Fruit fly (Drosophila melanogaster): ENCODE data around the gene CG32228.

Gene CG32228

dm6 chr3L:20317751-20318150 lies 52.1 kb downstream of the CG32228 start (continued):
- no peak for TF ChIP-seq sens-2 (GFP tag; IDR thresholded peaks at IDR 0.05)
- peak; percentile 0 for TF ChIP-seq Med (GFP tag)
- TF ChIP-seq lab (GFP tag; optimal IDR thresholded peaks at IDR 0.05) = no peak
- no peak for TF ChIP-seq Dref (GFP tag; IDR thresholded peaks at IDR 0.05)
- TF ChIP-seq Xrp1 (GFP tag; IDR thresholded peaks at IDR 0.05) = 0 out of 2 replicates have a peak, but pooled peaks have one; percentile 10
- TF ChIP-seq CG6813 (GFP tag; optimal IDR thresholded peaks at IDR 0.05) = no peak
- TF ChIP-seq tna (GFP tag; IDR thresholded peaks at IDR 0.05; ENCODE audit: partially characterized antibody) = no peak
- no peak for TF ChIP-seq Dek (tag; optimal IDR thresholded peaks at IDR 0.05)
